Worm (Caenorhabditis elegans) whole organism, mixed stage, embryonic: Measurements from ENCODE around the gene fip-2.

Experiments used
- lsy-2 ChIP-seq: fragments of 150-350 bp; optimal IDR thresholded peaks from 2 replicates; lab custom pipeline; 2014; ENCODE audit warnings: missing biosample characterization, missing genetic modification characterization
- nhr-12 ChIP-seq: fragments of 150-350 bp; optimal IDR thresholded peaks from 2 replicates; lab custom pipeline; 2014; ENCODE audit warnings: missing biosample characterization, missing genetic modification characterization
- nhr-237 ChIP-seq: fragments of 150-350 bp; optimal IDR thresholded peaks from 2 replicates; lab custom pipeline; 2014; ENCODE audit warnings: missing biosample characterization, missing genetic modification characterization
- nhr-28 ChIP-seq: fragments of 150-350 bp; optimal IDR thresholded peaks from 2 replicates; lab custom pipeline; 2014; ENCODE audit warnings: missing biosample characterization, missing genetic modification characterization
- snpc-4 ChIP-seq: fragments of 150-350 bp; optimal IDR thresholded peaks from 2 replicates; lab custom pipeline; 2014; ENCODE audit warnings: missing biosample characterization, missing genetic modification characterization
- tbx-8 ChIP-seq: fragments of 200-800 bp; sonication (Bioruptor generic); optimal IDR thresholded peaks from 2 replicates; lab custom pipeline; 2018; ENCODE audit warnings: mild to moderate bottlenecking, missing genetic modification characterization, moderate library complexity, missing compliant biosample characterization
- ztf-11 ChIP-seq: fragments of 150-350 bp; optimal IDR thresholded peaks from 2 replicates; lab custom pipeline; 2014; ENCODE audit warnings: missing biosample characterization, missing genetic modification characterization

DNA sequence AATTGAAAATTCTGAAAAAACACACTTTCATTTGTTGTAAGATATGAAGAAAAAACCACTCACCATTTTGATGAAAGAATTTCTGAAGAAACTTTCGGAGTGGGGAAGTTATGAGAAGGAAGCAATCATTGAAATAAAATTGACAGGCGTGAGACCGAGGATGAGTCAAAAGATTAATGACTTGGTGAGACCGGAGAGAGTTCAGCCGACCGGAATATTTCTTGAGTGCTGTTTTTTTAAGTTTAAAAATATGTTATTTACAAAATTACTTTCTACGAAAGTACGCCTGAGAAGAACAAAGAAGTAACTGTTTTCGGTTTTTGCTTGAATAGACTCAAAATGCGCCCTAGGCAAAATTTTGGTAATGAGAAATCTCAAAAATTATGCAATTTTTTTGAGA lies 11.5 kb upstream of the fip-2 start, which contains the start of gene C25E10.10:
- TF ChIP-seq tbx-8 (no peak), nhr-237 (no peak), nhr-28 (tag; lab: Kevin White, UChicago) (no peak), snpc-4 (tag; lab: Kevin White, UChicago) (no peak), ztf-11 (tag; lab: Kevin White, UChicago) (no peak), lsy-2 (no peak), nhr-12 (tag; lab: Kevin White, UChicago) (no peak)
